Worm (Caenorhabditis elegans): ENCODE data around the gene Y43F8C.16.

DNA sequence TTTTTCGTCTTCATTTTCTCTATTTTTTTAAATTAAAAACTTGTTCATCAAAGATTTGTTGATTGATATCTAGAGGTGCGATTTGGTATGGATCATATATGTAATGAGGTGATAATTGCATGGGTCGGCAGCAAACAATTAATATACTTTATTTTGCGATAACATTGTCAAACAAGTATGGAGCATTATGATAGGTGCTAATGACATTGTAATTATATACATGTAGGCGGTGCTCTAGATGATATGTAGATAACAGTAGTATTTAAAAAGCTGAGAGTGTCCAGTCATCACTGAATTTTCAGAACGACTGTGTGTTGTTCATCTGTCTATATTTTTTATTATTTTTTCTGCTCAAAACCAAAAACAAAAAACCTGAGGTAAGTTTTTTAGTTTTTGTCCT, 15.0 kb upstream of the Y43F8C.16 start, which contains the start of gene Y116F11A.1:
- TF ChIP-seq pqm-1 (tag; optimal IDR thresholded peaks at IDR 0.05) (no peak), nhr-237 (tag; optimal IDR thresholded peaks at IDR 0.05) (no peak), ztf-11 (tag; optimal IDR thresholded peaks at IDR 0.05) (no peak), ZK546.5 (tag; optimal IDR thresholded peaks at IDR 0.05) (no peak), nhr-76 (tag; optimal IDR thresholded peaks at IDR 0.05) (no peak)
